Fruit fly (Drosophila melanogaster) whole organism, embryonic: ENCODE measurements around the gene Ms.
A peak's percentile ranks its signal among the peaks of the same experiment; 100 is the strongest.

Source experiments
- Ada2b ChIP-seq: fragments of 200-800 bp; sonication (Bioruptor generic); IDR thresholded peaks from 2 replicates; pipeline ENCODE4 v1.3.6; 2022; ENCODE audit warnings: missing biosample characterization, missing genetic modification characterization
- BtbVII ChIP-seq: fragments of 200-800 bp; sonication (Bioruptor generic); optimal IDR thresholded peaks from 3 replicates; lab custom pipeline; 2017; ENCODE audit warnings: missing biosample characterization, mild to moderate bottlenecking, missing genetic modification characterization
- CG10543 ChIP-seq: fragments of 200-800 bp; sonication (Bioruptor generic); optimal IDR thresholded peaks from 3 replicates; lab custom pipeline; 2017; ENCODE audit warnings: missing biosample characterization, mild to moderate bottlenecking, missing genetic modification characterization, moderate library complexity
- CG1233 ChIP-seq: fragments of 200-800 bp; sonication (Bioruptor generic); optimal IDR thresholded peaks from 4 replicates; lab custom pipeline; 2018; ENCODE audit warnings: missing biosample characterization, mild to moderate bottlenecking, missing genetic modification characterization
- CG14050 ChIP-seq: fragments of 200-800 bp; sonication (Bioruptor generic); IDR thresholded peaks from 3 replicates; pipeline ENCODE4 v1.3.6; 2022; ENCODE audit warnings: missing biosample characterization, missing genetic modification characterization
- CG14965 ChIP-seq: fragments of 200-800 bp; sonication (Bioruptor generic); optimal IDR thresholded peaks from 2 replicates; lab custom pipeline; 2016; ENCODE audit warnings: missing biosample characterization, missing genetic modification characterization, borderline replicate concordance
- CG17612 ChIP-seq: fragments of 200-800 bp; sonication (Bioruptor generic); IDR thresholded peaks from 2 replicates; pipeline ENCODE4 v1.3.6; 2022; ENCODE audit warnings: missing biosample characterization, missing genetic modification characterization
- CG30020 ChIP-seq: fragments of 200-800 bp; optimal IDR thresholded peaks from 2 replicates; lab custom pipeline; 2019; ENCODE audit warnings: missing biosample characterization, mild to moderate bottlenecking, missing genetic modification characterization, moderate library complexity
- CG32772 ChIP-seq: fragments of 200-800 bp; sonication (Bioruptor generic); IDR thresholded peaks from 2 replicates; pipeline ENCODE4 v1.3.6; 2022; ENCODE audit warnings: missing biosample characterization, missing genetic modification characterization
- CG3281 ChIP-seq: fragments of 200-800 bp; sonication (Bioruptor generic); optimal IDR thresholded peaks from 3 replicates; lab custom pipeline; 2017; ENCODE audit warnings: missing biosample characterization, mild to moderate bottlenecking, missing genetic modification characterization
- CG34376 ChIP-seq: fragments of 200-800 bp; sonication (Bioruptor generic); optimal IDR thresholded peaks from 2 replicates; lab custom pipeline; 2018; ENCODE audit warnings: missing biosample characterization, mild to moderate bottlenecking, missing genetic modification characterization
- CG34422 ChIP-seq: fragments of 200-800 bp; sonication (Bioruptor generic); IDR thresholded peaks from 3 replicates; pipeline ENCODE4 v1.3.6; 2022; ENCODE audit warnings: missing biosample characterization, missing genetic modification characterization
- CG4360 ChIP-seq: fragments of 200-800 bp; sonication (Bioruptor generic); IDR thresholded peaks from 2 replicates; pipeline ENCODE4 v1.3.6; 2022; ENCODE audit warnings: missing biosample characterization, missing genetic modification characterization
- CG7839 ChIP-seq: fragments of 200-800 bp; sonication (Bioruptor generic); optimal IDR thresholded peaks from 3 replicates; lab custom pipeline; 2018; ENCODE audit warnings: missing biosample characterization, mild to moderate bottlenecking, missing genetic modification characterization, moderate library complexity
- CG9437 ChIP-seq: fragments of 200-800 bp; sonication (Bioruptor generic); optimal IDR thresholded peaks from 2 replicates; lab custom pipeline; 2018; ENCODE audit warnings: missing biosample characterization, mild to moderate bottlenecking, missing genetic modification characterization
- CG9797 ChIP-seq: fragments of 200-800 bp; sonication (Bioruptor generic); optimal IDR thresholded peaks from 3 replicates; lab custom pipeline; 2018; ENCODE audit warnings: missing biosample characterization, mild to moderate bottlenecking, missing genetic modification characterization
- CG9817 ChIP-seq: fragments of 200-800 bp; sonication (Bioruptor generic); optimal IDR thresholded peaks from 2 replicates; lab custom pipeline; 2018; ENCODE audit warnings: missing biosample characterization, mild to moderate bottlenecking, missing genetic modification characterization, moderate library complexity
- Dll ChIP-seq: fragments of 200-800 bp; sonication (Bioruptor generic); IDR thresholded peaks from 4 replicates; pipeline ENCODE4 v1.3.6; 2022; ENCODE audit warnings: missing biosample characterization, missing genetic modification characterization; ENCODE audit not compliant: partially characterized antibody
- Doc3 ChIP-seq: fragments of 200-800 bp; sonication (Bioruptor generic); IDR thresholded peaks from 3 replicates; pipeline ENCODE4 v1.3.6; 2022; ENCODE audit warnings: missing biosample characterization, missing genetic modification characterization; ENCODE audit not compliant: partially characterized antibody
- Drgx ChIP-seq: fragments of 200-800 bp; sonication (Bioruptor generic); IDR thresholded peaks from 2 replicates; pipeline ENCODE4 v1.3.6; 2022; ENCODE audit warnings: missing biosample characterization, missing genetic modification characterization
- H2.0 ChIP-seq: fragments of 200-800 bp; sonication (Bioruptor generic); IDR thresholded peaks from 2 replicates; pipeline ENCODE4 v1.3.6; 2022; ENCODE audit warnings: missing biosample characterization, missing genetic modification characterization
- HHEX ChIP-seq: fragments of 200-800 bp; sonication (Bioruptor generic); optimal IDR thresholded peaks from 3 replicates; lab custom pipeline; 2017; ENCODE audit warnings: missing biosample characterization, mild to moderate bottlenecking, missing genetic modification characterization, missing genetic modification reagents
- HLH3B ChIP-seq: fragments of 200-800 bp; sonication (Bioruptor generic); IDR thresholded peaks from 2 replicates; pipeline ENCODE4 v1.3.6; 2022; ENCODE audit warnings: missing biosample characterization, missing genetic modification characterization
- Hand ChIP-seq: fragments of 200-800 bp; sonication (Bioruptor generic); optimal IDR thresholded peaks from 2 replicates; lab custom pipeline; 2017; ENCODE audit warnings: mild to moderate bottlenecking, missing biosample characterization, missing genetic modification reagents, missing genetic modification characterization
- Lim3 ChIP-seq: fragments of 200-800 bp; sonication (Bioruptor generic); IDR thresholded peaks from 2 replicates; pipeline ENCODE4 v1.3.6; 2022; ENCODE audit warnings: missing biosample characterization, missing genetic modification characterization
- MBD-R2 ChIP-seq: fragments of 200-800 bp; sonication (Bioruptor generic); IDR thresholded peaks from 2 replicates; pipeline ENCODE4 v1.3.6; 2022; ENCODE audit warnings: missing biosample characterization, missing genetic modification characterization
- Med ChIP-seq: fragments of 200-800 bp; sonication (Bioruptor generic); peaks from one replicate; lab custom pipeline; 2016; ENCODE audit warnings: missing biosample characterization, missing genetic modification characterization, mild to moderate bottlenecking, inconsistent platforms, moderate library complexity
- NC2β ChIP-seq: fragments of 200-800 bp; sonication (Bioruptor generic); optimal IDR thresholded peaks from 2 replicates; lab custom pipeline; 2016; ENCODE audit warnings: missing biosample characterization, missing genetic modification characterization
- Pdp1 ChIP-seq, 2 experiments: fragments of 200-800 bp; sonication (Bioruptor generic); optimal IDR thresholded peaks; 3 replicates each; lab custom pipeline; 2016; ENCODE audit warnings: missing biosample characterization in 2 of 2, missing genetic modification characterization in 2 of 2, mild to moderate bottlenecking in 1 of 2, moderate library complexity in 1 of 2
- Sry-β ChIP-seq: fragments of 200-800 bp; sonication (Bioruptor generic); optimal IDR thresholded peaks from 2 replicates; lab custom pipeline; 2018; ENCODE audit warnings: missing biosample characterization, mild to moderate bottlenecking, missing genetic modification characterization, moderate library complexity
- ase ChIP-seq: fragments of 200-800 bp; sonication (Bioruptor generic); IDR thresholded peaks from 3 replicates; pipeline ENCODE4 v1.3.6; 2022; ENCODE audit warnings: missing biosample characterization, missing genetic modification characterization
- bbx ChIP-seq: fragments of 200-800 bp; sonication (Bioruptor generic); IDR thresholded peaks from 2 replicates; pipeline ENCODE4 v1.3.6; 2022; ENCODE audit warnings: missing biosample characterization, missing genetic modification characterization; ENCODE audit not compliant: partially characterized antibody
- chinmo ChIP-seq: fragments of 200-800 bp; sonication (Bioruptor generic); IDR thresholded peaks from 4 replicates; pipeline ENCODE4 v1.3.6; 2022; ENCODE audit warnings: missing biosample characterization, missing genetic modification characterization; ENCODE audit not compliant: partially characterized antibody
- chm ChIP-seq: fragments of 200-800 bp; sonication (Bioruptor generic); IDR thresholded peaks from 2 replicates; pipeline ENCODE4 v1.3.6; 2022; ENCODE audit warnings: missing biosample characterization, missing genetic modification characterization
- dimm ChIP-seq: fragments of 200-800 bp; sonication (Bioruptor generic); IDR thresholded peaks from 2 replicates; pipeline ENCODE4 v1.3.6; 2022; ENCODE audit warnings: missing biosample characterization, missing genetic modification characterization
- en ChIP-seq: fragments of 200-800 bp; sonication (Bioruptor generic); optimal IDR thresholded peaks from 2 replicates; lab custom pipeline; 2016; ENCODE audit warnings: missing biosample characterization, missing genetic modification characterization
- esg ChIP-seq: fragments of 200-800 bp; sonication (Bioruptor generic); conservative IDR thresholded peaks from 2 replicates; pipeline ENCODE4 v1.3.6; 2022; ENCODE audit warnings: missing biosample characterization, missing genetic modification characterization
- exex ChIP-seq: fragments of 200-800 bp; sonication (Bioruptor generic); optimal IDR thresholded peaks from 4 replicates; lab custom pipeline; 2018; ENCODE audit warnings: missing biosample characterization, mild to moderate bottlenecking, missing genetic modification characterization, moderate library complexity
- fd96Cb ChIP-seq: fragments of 200-800 bp; sonication (Bioruptor generic); optimal IDR thresholded peaks from 2 replicates; lab custom pipeline; 2018; ENCODE audit warnings: missing biosample characterization, mild to moderate bottlenecking, missing genetic modification characterization, moderate library complexity
- gfzf ChIP-seq: fragments of 200-800 bp; sonication (Bioruptor generic); optimal IDR thresholded peaks from 2 replicates; lab custom pipeline; 2016; ENCODE audit warnings: missing biosample characterization, mild to moderate bottlenecking, missing genetic modification characterization, moderate library complexity
- gro ChIP-seq: fragments of 200-800 bp; sonication (Bioruptor generic); optimal IDR thresholded peaks from 2 replicates; lab custom pipeline; 2016; ENCODE audit warnings: missing biosample characterization, missing genetic modification characterization
- hth ChIP-seq: fragments of >200 bp; optimal IDR thresholded peaks from 2 replicates; lab custom pipeline; 2017; ENCODE audit warnings: inconsistent platforms
- kni ChIP-seq: fragments of 200-800 bp; sonication (Bioruptor generic); optimal IDR thresholded peaks from 3 replicates; lab custom pipeline; 2017; ENCODE audit warnings: mild to moderate bottlenecking, missing biosample characterization, missing genetic modification reagents, missing genetic modification characterization
- lab ChIP-seq: fragments of 200-800 bp; sonication (Bioruptor generic); optimal IDR thresholded peaks from 3 replicates; lab custom pipeline; 2017; ENCODE audit warnings: missing biosample characterization, missing genetic modification characterization, mild to moderate bottlenecking, moderate library complexity, missing genetic modification reagents
- nom ChIP-seq: fragments of 200-800 bp; sonication (Bioruptor generic); optimal IDR thresholded peaks from 2 replicates; lab custom pipeline; 2017; ENCODE audit warnings: missing biosample characterization, missing genetic modification characterization, mild to moderate bottlenecking, moderate library complexity, missing genetic modification reagents
- pita ChIP-seq: fragments of 200-800 bp; sonication (Bioruptor generic); optimal IDR thresholded peaks from 2 replicates; lab custom pipeline; 2017; ENCODE audit warnings: missing biosample characterization, mild to moderate bottlenecking, missing genetic modification characterization
- sens ChIP-seq: fragments of 200-800 bp; sonication (Bioruptor generic); peaks from one replicate; lab custom pipeline; 2016; ENCODE audit warnings: missing biosample characterization, missing genetic modification characterization
- slbo ChIP-seq: fragments of 200-800 bp; sonication (Bioruptor generic); IDR thresholded peaks from 2 replicates; pipeline ENCODE4 v1.3.6; 2022; ENCODE audit warnings: missing biosample characterization, missing genetic modification characterization
- trh ChIP-seq: fragments of 200-800 bp; sonication (Bioruptor generic); optimal IDR thresholded peaks from 2 replicates; lab custom pipeline; 2016; ENCODE audit warnings: missing biosample characterization, missing genetic modification characterization

Ms gene

dm6 chr3R:24319083-24319381 is 22.3 kb upstream of the Ms start (continued):
- TF ChIP-seq HHEX (no peak), trh (GFP tag; lab: Kevin White, UChicago) (no peak), Dll (GFP tag; lab: Robert Waterston, UW) (peak; percentile 17; the same call in 2 of the 4 replicates), HLH3B (GFP tag; lab: Robert Waterston, UW) (no peak), kni (GFP tag; lab: Kevin White, UChicago) (no peak), CG9797 (GFP tag; lab: Kevin White, UChicago) (no peak), chinmo (GFP tag; lab: Robert Waterston, UW) (peak; percentile 81; the same call in 1 of the 4 replicates), Drgx (peak; percentile 48), gfzf (GFP tag; lab: Kevin White, UChicago) (no peak), Lim3 (GFP tag; lab: Robert Waterston, UW) (no peak), CG9817 (tag; lab: Kevin White, UChicago) (no peak), CG9437 (GFP tag; lab: Kevin White, UChicago) (no peak), CG3281 (no peak), MBD-R2 (peak; percentile 55), pita (GFP tag; lab: Kevin White, UChicago) (no peak), H2.0 (no peak), CG14050 (GFP tag; lab: Robert Waterston, UW) (no peak), Doc3 (GFP tag; lab: Robert Waterston, UW) (0 out of 3 replicates have a peak, but pooled peaks have one; percentile 43)

DNA sequence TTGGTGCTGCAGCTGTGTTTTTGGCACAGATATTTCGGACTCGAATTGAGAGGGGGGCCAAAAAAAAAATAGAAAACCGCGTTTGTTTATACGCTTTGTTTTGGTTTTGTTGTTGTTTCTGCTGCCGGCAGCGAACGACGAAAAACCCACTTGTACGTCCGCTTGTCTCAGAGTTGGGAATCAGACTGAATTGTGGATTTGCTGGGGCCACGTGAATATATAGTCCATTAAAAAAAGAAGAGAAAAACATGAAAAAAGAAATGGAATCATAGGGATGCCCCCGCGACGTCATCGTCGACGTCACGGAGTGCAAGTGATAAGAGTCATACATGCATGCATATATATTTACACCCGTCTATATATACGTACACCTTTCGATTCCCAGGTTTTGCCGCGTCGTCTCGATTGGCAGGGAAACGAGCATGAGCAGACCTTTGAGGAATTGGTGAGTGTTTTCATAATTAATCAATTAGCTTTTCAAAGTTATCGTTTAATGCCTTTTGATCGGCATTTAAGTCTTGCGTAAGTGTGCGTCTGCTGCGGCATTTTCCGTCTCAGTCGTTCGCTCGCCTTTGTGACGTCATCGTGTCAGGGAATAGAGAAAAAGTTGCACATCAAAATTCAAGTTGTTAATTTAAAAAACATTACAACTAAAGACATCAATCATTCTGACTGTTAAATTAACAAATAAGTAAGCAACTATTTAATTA is 21.6 kb upstream of the Ms start:
- no peak for TF ChIP-seq Sry-β (GFP tag; lab: Kevin White, UChicago)
- peak; percentile 54 for TF ChIP-seq nom (GFP tag; lab: Kevin White, UChicago)
- peak; percentile 69 for TF ChIP-seq CG4360 (GFP tag; lab: Robert Waterston, UW)
- no peak for TF ChIP-seq dimm
- TF ChIP-seq HHEX = no peak
- no peak for TF ChIP-seq CG17612 (GFP tag; lab: Robert Waterston, UW)
- TF ChIP-seq CG1233 = no peak
- no peak for TF ChIP-seq CG30020
- no peak for TF ChIP-seq CG7839 (tag; lab: Kevin White, UChicago)
- peak in 1 of 2 experiments; percentile 99 for TF ChIP-seq Pdp1 (GFP tag; optimal IDR thresholded peaks at IDR 0.05; lab: Kevin White, UChicago)
- peak; percentile 3 for TF ChIP-seq fd96Cb (tag; lab: Kevin White, UChicago)
- peak; percentile 67 for TF ChIP-seq BtbVII
- peak; percentile 35 for TF ChIP-seq Med (GFP tag; lab: Kevin White, UChicago)
- peak; percentile 18 for TF ChIP-seq gro
- TF ChIP-seq Hand (GFP tag; lab: Kevin White, UChicago) = no peak
- TF ChIP-seq en = peak; percentile 12
- 0 out of 3 replicates have a peak, but pooled peaks have one; percentile 59 for TF ChIP-seq CG34422 (GFP tag; lab: Robert Waterston, UW)
- TF ChIP-seq lab (GFP tag; lab: Kevin White, UChicago) = no peak
- no peak for TF ChIP-seq CG10543 (GFP tag; lab: Kevin White, UChicago)
- peak; percentile 25; the same call in 1 of the 2 replicates for TF ChIP-seq bbx (GFP tag; lab: Robert Waterston, UW)
- TF ChIP-seq chm (GFP tag; lab: Robert Waterston, UW) = 0 out of 2 replicates have a peak, but pooled peaks have one; percentile 8
- TF ChIP-seq CG32772 = peak; percentile 38; the same call in 1 of the 2 replicates
- no peak for TF ChIP-seq esg (GFP tag; lab: Robert Waterston, UW)
- no peak for TF ChIP-seq Ada2b (GFP tag; lab: Robert Waterston, UW)
- TF ChIP-seq NC2β (GFP tag; lab: Kevin White, UChicago) = no peak
- TF ChIP-seq hth (lab: Kevin White, UChicago) = no peak
- TF ChIP-seq sens (GFP tag; lab: Kevin White, UChicago) = peak; percentile 21
- TF ChIP-seq exex = peak; percentile 71
- TF ChIP-seq CG34376 = peak; percentile 4
- no peak for TF ChIP-seq CG14965
- no peak for TF ChIP-seq ase
- TF ChIP-seq slbo (GFP tag; lab: Robert Waterston, UW) = no peak
